Fruit fly (Drosophila melanogaster) whole organism, embryonic: ENCODE results near the gene EMC3.

Source experiments
- BEAF-32 ChIP-seq: fragments of 200-800 bp; sonication (Bioruptor generic); optimal IDR thresholded peaks from 3 replicates; lab custom pipeline; 2017; ENCODE audit warnings: missing biosample characterization, missing genetic modification characterization, mild to moderate bottlenecking, moderate library complexity, missing genetic modification reagents
- Blimp-1 ChIP-seq: fragments of 200-800 bp; sonication (Bioruptor generic); optimal IDR thresholded peaks from 3 replicates; lab custom pipeline; 2018; ENCODE audit warnings: missing biosample characterization, missing genetic modification characterization, mild to moderate bottlenecking, moderate library complexity, missing genetic modification reagents
- CG10321 ChIP-seq: fragments of 200-800 bp; sonication (Bioruptor generic); IDR thresholded peaks from 2 replicates; pipeline ENCODE4 v1.3.6; 2022; ENCODE audit warnings: missing biosample characterization, missing genetic modification characterization
- CG10462 ChIP-seq: fragments of 200-800 bp; sonication (Bioruptor generic); optimal IDR thresholded peaks from 2 replicates; lab custom pipeline; 2016; ENCODE audit warnings: missing biosample characterization, missing genetic modification characterization
- CG11456 ChIP-seq: fragments of 200-800 bp; sonication (Bioruptor generic); IDR thresholded peaks from 3 replicates; pipeline ENCODE4 v1.3.6; 2022; ENCODE audit warnings: missing biosample characterization, missing genetic modification characterization
- CG12299 ChIP-seq: fragments of 200-800 bp; sonication (Bioruptor generic); optimal IDR thresholded peaks from 2 replicates; lab custom pipeline; 2018; ENCODE audit warnings: missing biosample characterization, mild to moderate bottlenecking, missing genetic modification characterization
- CG13624 ChIP-seq: fragments of 200-800 bp; sonication (Bioruptor generic); optimal IDR thresholded peaks from 2 replicates; lab custom pipeline; 2016; ENCODE audit warnings: missing biosample characterization, missing genetic modification characterization
- CG13775 ChIP-seq: fragments of 200-800 bp; sonication (Bioruptor generic); optimal IDR thresholded peaks from 3 replicates; lab custom pipeline; 2017; ENCODE audit warnings: missing biosample characterization, mild to moderate bottlenecking, missing genetic modification characterization
- CG17912 ChIP-seq: fragments of 200-800 bp; sonication (Bioruptor generic); optimal IDR thresholded peaks from 2 replicates; lab custom pipeline; 2018; ENCODE audit warnings: missing biosample characterization, mild to moderate bottlenecking, missing genetic modification characterization
- CG18619 ChIP-seq: fragments of 200-800 bp; sonication (Bioruptor generic); optimal IDR thresholded peaks from 3 replicates; lab custom pipeline; 2017; ENCODE audit warnings: missing biosample characterization, mild to moderate bottlenecking, missing genetic modification characterization
- CG34224 ChIP-seq: fragments of 200-800 bp; sonication (Bioruptor generic); IDR thresholded peaks from 3 replicates; pipeline ENCODE4 v1.3.6; 2022; ENCODE audit warnings: missing biosample characterization, missing genetic modification characterization; ENCODE audit not compliant: partially characterized antibody
- CG4328 ChIP-seq: fragments of 200-800 bp; sonication (Bioruptor generic); optimal IDR thresholded peaks from 3 replicates; lab custom pipeline; 2017; ENCODE audit warnings: missing biosample characterization, missing genetic modification reagents, missing genetic modification characterization
- CG6813 ChIP-seq: fragments of 200-800 bp; sonication (Bioruptor generic); optimal IDR thresholded peaks from 2 replicates; lab custom pipeline; 2017; ENCODE audit warnings: missing biosample characterization, missing genetic modification characterization, mild to moderate bottlenecking, moderate library complexity, missing genetic modification reagents
- CG7271 ChIP-seq: fragments of 200-800 bp; sonication (Bioruptor generic); optimal IDR thresholded peaks from 2 replicates; lab custom pipeline; 2018; ENCODE audit warnings: missing biosample characterization, mild to moderate bottlenecking, missing genetic modification characterization, moderate library complexity
- CG9797 ChIP-seq: fragments of 200-800 bp; sonication (Bioruptor generic); optimal IDR thresholded peaks from 3 replicates; lab custom pipeline; 2018; ENCODE audit warnings: missing biosample characterization, mild to moderate bottlenecking, missing genetic modification characterization
- CrebB ChIP-seq: fragments of 200-800 bp; sonication (Bioruptor generic); optimal IDR thresholded peaks from 3 replicates; lab custom pipeline; 2018; ENCODE audit warnings: missing biosample characterization, mild to moderate bottlenecking, missing genetic modification characterization
- Dbx ChIP-seq: fragments of 200-800 bp; sonication (Bioruptor generic); IDR thresholded peaks from 3 replicates; pipeline ENCODE4 v1.3.6; 2022; ENCODE audit warnings: missing biosample characterization, missing genetic modification characterization
- Doc2 ChIP-seq: fragments of 200-800 bp; sonication (Bioruptor generic); IDR thresholded peaks from 2 replicates; pipeline ENCODE4 v1.3.6; 2022; ENCODE audit warnings: missing biosample characterization, missing genetic modification characterization
- Fer1 ChIP-seq: fragments of 200-800 bp; sonication (Bioruptor generic); optimal IDR thresholded peaks from 2 replicates; lab custom pipeline; 2017; ENCODE audit warnings: missing biosample characterization, mild to moderate bottlenecking, missing genetic modification characterization
- Hand ChIP-seq: fragments of 200-800 bp; sonication (Bioruptor generic); optimal IDR thresholded peaks from 2 replicates; lab custom pipeline; 2017; ENCODE audit warnings: mild to moderate bottlenecking, missing biosample characterization, missing genetic modification reagents, missing genetic modification characterization
- Jarid2 ChIP-seq: fragments of 200-800 bp; sonication (Bioruptor generic); optimal IDR thresholded peaks from 3 replicates; lab custom pipeline; 2017; ENCODE audit warnings: mild to moderate bottlenecking, missing biosample characterization, missing genetic modification reagents, missing genetic modification characterization
- Lim3 ChIP-seq: fragments of 200-800 bp; sonication (Bioruptor generic); IDR thresholded peaks from 2 replicates; pipeline ENCODE4 v1.3.6; 2022; ENCODE audit warnings: missing biosample characterization, missing genetic modification characterization
- NK7.1 ChIP-seq: fragments of 200-800 bp; sonication (Bioruptor generic); optimal IDR thresholded peaks from 3 replicates; lab custom pipeline; 2016; ENCODE audit warnings: missing biosample characterization, missing genetic modification characterization
- Pdp1 ChIP-seq, 2 experiments: fragments of 200-800 bp; sonication (Bioruptor generic); optimal IDR thresholded peaks; 3 replicates each; lab custom pipeline; 2016; ENCODE audit warnings: missing biosample characterization in 2 of 2, missing genetic modification characterization in 2 of 2, mild to moderate bottlenecking in 1 of 2, moderate library complexity in 1 of 2
- Xrp1 ChIP-seq: fragments of 200-800 bp; sonication (Bioruptor generic); IDR thresholded peaks from 2 replicates; pipeline ENCODE4 v1.3.6; 2022; ENCODE audit warnings: missing biosample characterization, missing genetic modification characterization
- ara ChIP-seq: fragments of 200-800 bp; sonication (Bioruptor generic); IDR thresholded peaks from 2 replicates; pipeline ENCODE4 v1.3.6; 2022; ENCODE audit warnings: missing biosample characterization, missing genetic modification characterization
- bowl ChIP-seq: fragments of 200-800 bp; sonication (Bioruptor generic); IDR thresholded peaks from 2 replicates; pipeline ENCODE4 v1.3.6; 2022; ENCODE audit warnings: missing biosample characterization, missing genetic modification characterization
- cg ChIP-seq: fragments of 200-800 bp; sonication (Bioruptor generic); optimal IDR thresholded peaks from 3 replicates; lab custom pipeline; 2019; ENCODE audit warnings: missing biosample characterization, mild to moderate bottlenecking, missing genetic modification characterization, moderate library complexity
- chn ChIP-seq: fragments of 200-800 bp; sonication (Bioruptor generic); optimal IDR thresholded peaks from 2 replicates; lab custom pipeline; 2016; ENCODE audit warnings: missing biosample characterization, missing genetic modification characterization
- ci ChIP-seq: fragments of 200-800 bp; sonication (Bioruptor generic); IDR thresholded peaks from 3 replicates; pipeline ENCODE4 v1.3.6; 2022; ENCODE audit warnings: missing biosample characterization, missing genetic modification characterization
- croc ChIP-seq: fragments of 200-800 bp; sonication (Bioruptor generic); conservative IDR thresholded peaks from 3 replicates; pipeline ENCODE4 v1.3.6; 2022; ENCODE audit warnings: missing biosample characterization, missing genetic modification characterization
- dmrt11E ChIP-seq: fragments of 200-800 bp; sonication (Bioruptor generic); optimal IDR thresholded peaks from 3 replicates; lab custom pipeline; 2018; ENCODE audit warnings: missing biosample characterization, mild to moderate bottlenecking, missing genetic modification characterization, moderate library complexity
- ewg ChIP-seq: fragments of 200-800 bp; sonication (Bioruptor generic); optimal IDR thresholded peaks from 3 replicates; lab custom pipeline; 2017; ENCODE audit warnings: mild to moderate bottlenecking, missing biosample characterization, missing genetic modification reagents, missing genetic modification characterization
- fru ChIP-seq: fragments of >200 bp; optimal IDR thresholded peaks from 2 replicates; lab custom pipeline; 2017
- ham ChIP-seq: fragments of 200-800 bp; sonication (Bioruptor generic); IDR thresholded peaks from 2 replicates; pipeline ENCODE4 v1.3.6; 2022; ENCODE audit warnings: missing biosample characterization, missing genetic modification characterization
- inv ChIP-seq: fragments of 200-800 bp; sonication (Bioruptor generic); IDR thresholded peaks from 2 replicates; pipeline ENCODE4 v1.3.6; 2022; ENCODE audit warnings: missing biosample characterization, missing genetic modification characterization; ENCODE audit not compliant: partially characterized antibody
- jigr1 ChIP-seq: fragments of 200-800 bp; sonication (Bioruptor generic); IDR thresholded peaks from 3 replicates; pipeline ENCODE4 v1.3.6; 2022; ENCODE audit warnings: missing biosample characterization, missing genetic modification characterization
- lab ChIP-seq: fragments of 200-800 bp; sonication (Bioruptor generic); optimal IDR thresholded peaks from 3 replicates; lab custom pipeline; 2017; ENCODE audit warnings: missing biosample characterization, missing genetic modification characterization, mild to moderate bottlenecking, moderate library complexity, missing genetic modification reagents
- lmd ChIP-seq: fragments of 200-800 bp; sonication (Bioruptor generic); IDR thresholded peaks from 2 replicates; pipeline ENCODE4 v1.3.6; 2022; ENCODE audit warnings: missing biosample characterization, missing genetic modification characterization
- nerfin-1 ChIP-seq: fragments of 200-800 bp; sonication (Bioruptor generic); optimal IDR thresholded peaks from 3 replicates; lab custom pipeline; 2019; ENCODE audit warnings: missing biosample characterization, mild to moderate bottlenecking, missing genetic modification characterization, moderate library complexity
- nom ChIP-seq: fragments of 200-800 bp; sonication (Bioruptor generic); optimal IDR thresholded peaks from 2 replicates; lab custom pipeline; 2017; ENCODE audit warnings: missing biosample characterization, missing genetic modification characterization, mild to moderate bottlenecking, moderate library complexity, missing genetic modification reagents
- oc ChIP-seq: fragments of 200-800 bp; sonication (Bioruptor generic); optimal IDR thresholded peaks from 2 replicates; lab custom pipeline; 2018; ENCODE audit warnings: missing biosample characterization, mild to moderate bottlenecking, missing genetic modification characterization, moderate library complexity
- otp ChIP-seq: fragments of 200-800 bp; sonication (Bioruptor generic); IDR thresholded peaks from 3 replicates; pipeline ENCODE4, ENCODE4 v1.3.6; 2022; ENCODE audit warnings: missing biosample characterization, missing genetic modification characterization
- pfk ChIP-seq: fragments of 200-800 bp; sonication (Bioruptor generic); optimal IDR thresholded peaks from 2 replicates; lab custom pipeline; 2018; ENCODE audit warnings: missing biosample characterization, mild to moderate bottlenecking, missing genetic modification characterization, moderate library complexity
- sima ChIP-seq: fragments of 200-800 bp; sonication (Bioruptor generic); optimal IDR thresholded peaks from 2 replicates; lab custom pipeline; 2016; ENCODE audit warnings: missing biosample characterization, missing genetic modification characterization
- sob ChIP-seq: fragments of 200-800 bp; sonication (Bioruptor generic); IDR thresholded peaks from 2 replicates; pipeline ENCODE4 v1.3.6; 2022; ENCODE audit warnings: missing biosample characterization, missing genetic modification characterization
- tgo ChIP-seq: fragments of 200-800 bp; sonication (Bioruptor generic); IDR thresholded peaks from 3 replicates; pipeline ENCODE4 v1.3.6; 2022; ENCODE audit warnings: missing biosample characterization, missing genetic modification characterization
- wek ChIP-seq: fragments of 200-800 bp; sonication (Bioruptor generic); optimal IDR thresholded peaks from 3 replicates; lab custom pipeline; 2018; ENCODE audit warnings: missing biosample characterization, mild to moderate bottlenecking, missing genetic modification characterization, moderate library complexity
- wor ChIP-seq: fragments of 200-800 bp; sonication (Bioruptor generic); IDR thresholded peaks from 2 replicates; pipeline ENCODE4 v1.3.6; 2022; ENCODE audit warnings: missing biosample characterization, missing genetic modification characterization

The EMC3 gene

dm6 chr2L:10751879-10752620 lies 19.8 kb upstream of the EMC3 start (continued):
- peak; percentile 58; the same call in 2 of the 3 replicates for TF ChIP-seq tgo
- TF ChIP-seq CG13775, result peak; percentile 74
- TF ChIP-seq CG10462 (GFP tag; lab: Kevin White, UChicago), result peak; percentile 86
- peak; percentile 95 for TF ChIP-seq otp (GFP tag; lab: Robert Waterston, UW)
- 0 out of 2 replicates have a peak, but pooled peaks have one; percentile 57 for TF ChIP-seq CG10321 (GFP tag; lab: Robert Waterston, UW)
- TF ChIP-seq Lim3 (GFP tag; lab: Robert Waterston, UW), result no peak
- no peak for TF ChIP-seq CG34224 (GFP tag; lab: Robert Waterston, UW)
- TF ChIP-seq sob (GFP tag; lab: Robert Waterston, UW), result peak; percentile 86
- peak; percentile 46 for TF ChIP-seq Hand (GFP tag; lab: Kevin White, UChicago)
- TF ChIP-seq CG9797 (GFP tag; lab: Kevin White, UChicago), result peak; percentile 51
- no peak for TF ChIP-seq wor (GFP tag; lab: Robert Waterston, UW)
- peak; percentile 88 for TF ChIP-seq CG18619
- no peak for TF ChIP-seq ham (GFP tag; lab: Robert Waterston, UW)
- peak; percentile 84 for TF ChIP-seq ewg (GFP tag; lab: Kevin White, UChicago)
- TF ChIP-seq bowl (GFP tag; lab: Robert Waterston, UW), result 0 out of 2 replicates have a peak, but pooled peaks have one; percentile 32
- TF ChIP-seq nom (GFP tag; lab: Kevin White, UChicago), result no peak
- peak; percentile 23 for TF ChIP-seq sima (GFP tag; lab: Kevin White, UChicago)
- TF ChIP-seq dmrt11E (tag; lab: Kevin White, UChicago), result peak; percentile 98
- TF ChIP-seq CG17912, result peak; percentile 53
- peak; percentile 96 for TF ChIP-seq CG6813 (GFP tag; lab: Kevin White, UChicago)
- no peak for TF ChIP-seq Dbx (GFP tag; lab: Robert Waterston, UW)
- peak; percentile 91 for TF ChIP-seq nerfin-1 (tag; lab: Kevin White, UChicago)
- peak; percentile 71 for TF ChIP-seq croc (GFP tag; lab: Robert Waterston, UW)
- TF ChIP-seq fru, result no peak
- TF ChIP-seq Doc2 (GFP tag; lab: Robert Waterston, UW), result 0 out of 2 replicates have a peak, but pooled peaks have one; percentile 52
- TF ChIP-seq CrebB (tag; lab: Kevin White, UChicago), result peak; percentile 87
- no peak for TF ChIP-seq jigr1
- peak; percentile 97 for TF ChIP-seq Xrp1 (GFP tag; lab: Robert Waterston, UW)
- no peak for TF ChIP-seq inv (GFP tag; lab: Robert Waterston, UW)
- peak; percentile 90 for TF ChIP-seq Blimp-1
- peak; percentile 91 for TF ChIP-seq lab (GFP tag; lab: Kevin White, UChicago)
- TF ChIP-seq Fer1 (GFP tag; lab: Kevin White, UChicago), result peak; percentile 79
- peak; percentile 88 for TF ChIP-seq NK7.1 (GFP tag; lab: Kevin White, UChicago)
- peak; percentile 85 for TF ChIP-seq oc
- TF ChIP-seq cg (GFP tag; lab: Kevin White, UChicago), result peak; percentile 45
- peak; percentile 87 for TF ChIP-seq CG12299
- TF ChIP-seq CG4328, result peak; percentile 83
- TF ChIP-seq wek (GFP tag; lab: Kevin White, UChicago), result peak; percentile 92
- TF ChIP-seq chn, result no peak
- TF ChIP-seq CG7271 (tag; lab: Kevin White, UChicago), result peak; percentile 88
- TF ChIP-seq Jarid2 (GFP tag; lab: Kevin White, UChicago), result peak; percentile 76
- TF ChIP-seq ci (GFP tag; lab: Robert Waterston, UW), result peak; percentile 93
- TF ChIP-seq Pdp1 (GFP tag; optimal IDR thresholded peaks at IDR 0.05; lab: Kevin White, UChicago), result peak; percentile 75 to 89
- TF ChIP-seq CG13624, result peak; percentile 53
- TF ChIP-seq pfk, result peak; percentile 65
- peak; percentile 80 for TF ChIP-seq CG11456 (GFP tag; lab: Robert Waterston, UW)
- peak; percentile 94 for TF ChIP-seq ara
- TF ChIP-seq BEAF-32 (GFP tag; lab: Kevin White, UChicago), result no peak
- peak; percentile 28 for TF ChIP-seq lmd (GFP tag; lab: Robert Waterston, UW)
